Fruit fly (Drosophila melanogaster): ENCODE results near the gene para.

para gene

DNA sequence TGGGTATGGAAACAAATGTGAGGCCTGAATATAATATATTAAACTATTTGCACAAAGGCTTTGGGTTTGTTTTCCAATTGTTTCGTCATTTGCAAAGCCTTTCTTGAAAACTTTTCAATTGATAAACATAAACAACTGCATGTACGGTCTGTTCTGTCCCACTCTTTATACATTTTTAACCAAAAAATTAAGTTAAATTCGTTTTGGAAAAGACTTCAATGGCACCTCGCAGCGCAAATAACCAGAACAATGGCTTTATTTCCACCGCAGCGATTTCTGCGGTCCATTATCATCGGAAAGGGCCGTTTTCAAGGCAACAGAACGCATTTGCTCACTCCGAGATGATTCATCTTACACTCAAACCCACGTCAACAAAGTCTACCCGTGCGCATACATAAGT, 112.0 kb downstream of the para start:
- peak; percentile 30 for TF ChIP-seq svp (GFP tag)
- TF ChIP-seq Eip78C (GFP tag) = peak; percentile 12
- TF ChIP-seq CG4318 (GFP tag; optimal IDR thresholded peaks at IDR 0.05) = no peak
- no peak for TF ChIP-seq achi (GFP tag; optimal IDR thresholded peaks at IDR 0.05)
- TF ChIP-seq CG8119 (GFP tag; IDR thresholded peaks at IDR 0.05) = no peak
- TF ChIP-seq spab (GFP tag; optimal IDR thresholded peaks at IDR 0.05) = no peak
- TF ChIP-seq Sox14 (GFP tag; optimal IDR thresholded peaks at IDR 0.05) = peak; percentile 18

DNA sequence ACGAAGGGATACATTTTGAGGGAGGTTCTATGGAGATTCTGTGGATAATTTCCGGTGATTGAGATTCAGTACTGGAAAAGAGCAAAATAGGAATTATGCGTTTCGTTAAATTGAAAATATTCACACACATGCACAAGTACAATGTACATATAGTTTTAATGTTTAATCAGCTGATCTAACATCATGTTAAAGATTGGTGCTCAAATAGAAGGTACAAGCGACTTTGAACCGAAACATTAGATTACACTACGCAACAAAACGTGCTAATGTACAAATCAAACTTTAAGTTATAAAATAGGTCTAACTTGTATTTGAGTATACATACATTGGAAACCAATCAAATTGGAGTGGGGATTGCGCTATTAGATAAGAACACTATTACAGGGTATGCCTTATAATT, 112.8 kb downstream of the para start:
- TF ChIP-seq CG32006 (GFP tag; optimal IDR thresholded peaks at IDR 0.05) (no peak), ss (GFP tag; optimal IDR thresholded peaks at IDR 0.05) (no peak), fkh (GFP tag; optimal IDR thresholded peaks at IDR 0.05) (peak; percentile 52), CG4318 (GFP tag; optimal IDR thresholded peaks at IDR 0.05) (no peak)

DNA sequence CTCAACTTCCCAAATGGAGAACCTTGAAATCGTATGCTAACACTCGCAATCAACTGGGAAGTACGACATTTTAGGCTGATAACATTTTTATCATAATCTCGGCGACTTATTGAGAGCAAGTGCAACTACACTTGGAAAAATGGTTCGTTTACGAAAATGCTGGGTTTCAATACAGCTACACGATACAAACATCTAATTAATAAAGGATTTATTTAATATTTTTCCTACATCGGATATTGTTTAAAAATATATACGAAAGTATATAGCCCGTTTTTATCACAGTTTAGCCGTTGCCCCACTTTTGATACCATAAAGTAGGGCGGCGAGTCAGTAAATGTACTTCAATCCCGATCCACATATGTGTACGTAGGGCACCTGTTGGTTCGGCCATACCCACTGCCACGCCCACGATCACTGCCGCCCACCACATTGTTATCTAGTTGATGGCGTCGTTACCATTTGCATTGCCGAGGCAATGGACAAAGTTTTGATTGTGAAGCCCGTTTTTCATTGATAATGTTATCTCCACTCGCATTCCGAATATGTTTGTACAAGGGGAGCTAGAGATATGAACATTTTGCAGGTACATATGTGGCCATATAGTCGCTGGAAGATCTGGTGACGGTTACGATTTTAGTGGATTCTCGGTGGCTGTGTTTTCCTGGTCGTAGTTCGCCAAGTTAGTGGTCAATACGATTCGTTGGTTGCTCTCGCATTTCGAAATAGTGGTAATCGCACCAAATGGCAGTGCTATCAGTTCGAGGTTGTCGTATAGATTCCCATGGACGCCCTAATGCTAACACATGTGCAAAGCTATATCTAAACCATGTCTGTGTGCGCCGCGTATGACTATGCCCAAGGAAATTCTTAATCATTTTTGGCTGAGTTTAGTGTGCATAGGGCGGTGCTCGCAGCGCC, 118.2 kb downstream of the para start, which contains the start of gene Traf-like:
Traf-like (plus strand) TSS at position 596 of the 918 bp plus-strand sequence.
- TF ChIP-seq net (GFP tag; optimal IDR thresholded peaks at IDR 0.05) (no peak), svp (GFP tag) (peak; percentile 81), CG11902 (GFP tag; optimal IDR thresholded peaks at IDR 0.05) (no peak), fkh (GFP tag; optimal IDR thresholded peaks at IDR 0.05) (peak; percentile 38), fd85E (GFP tag; optimal IDR thresholded peaks at IDR 0.05) (no peak), CG6854 (GFP tag; optimal IDR thresholded peaks at IDR 0.05) (no peak), Gug (GFP tag; IDR thresholded peaks at IDR 0.05) (no peak), Ets96B (tag; optimal IDR thresholded peaks at IDR 0.05) (no peak), CG34406 (GFP tag; optimal IDR thresholded peaks at IDR 0.05) (no peak), Hr39 (GFP tag; optimal IDR thresholded peaks at IDR 0.05) (no peak), achi (GFP tag; optimal IDR thresholded peaks at IDR 0.05) (no peak), lz (GFP tag; optimal IDR thresholded peaks at IDR 0.05) (peak; percentile 13), CG3032 (tag; optimal IDR thresholded peaks at IDR 0.05) (no peak), CG8632 (GFP tag; optimal IDR thresholded peaks at IDR 0.05) (no peak), CG6163 (GFP tag; IDR thresholded peaks at IDR 0.05) (no peak), Eip75B (GFP tag; optimal IDR thresholded peaks at IDR 0.05) (peak; percentile 50), Sox15 (GFP tag; optimal IDR thresholded peaks at IDR 0.05) (no peak), fd59A (GFP tag; optimal IDR thresholded peaks at IDR 0.05) (no peak), CG6808 (GFP tag; optimal IDR thresholded peaks at IDR 0.05) (no peak), esn (GFP tag; optimal IDR thresholded peaks at IDR 0.05) (peak; percentile 5), Eip78C (GFP tag) (peak; percentile 51), Sox102F (GFP tag; optimal IDR thresholded peaks at IDR 0.05) (no peak), topi (GFP tag; optimal IDR thresholded peaks at IDR 0.05) (peak; percentile 5)

DNA sequence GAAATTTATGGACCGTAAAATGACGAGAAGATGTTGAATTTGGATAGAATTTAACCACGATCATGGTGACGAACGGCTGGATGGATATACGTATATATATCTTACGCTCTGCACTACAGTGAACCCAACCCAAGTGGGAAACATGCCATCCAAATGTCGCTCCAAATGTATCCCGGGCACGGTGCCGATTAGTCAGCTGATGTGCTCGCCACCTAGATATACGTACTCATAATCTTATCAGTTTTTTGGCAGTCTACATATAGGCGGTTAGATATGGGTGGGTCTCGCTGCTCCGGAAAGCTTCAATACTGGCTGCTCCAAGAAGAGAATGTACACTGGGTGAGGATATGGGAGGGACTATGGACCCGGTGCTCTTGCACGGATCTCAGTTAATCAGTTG, 126.8 kb downstream of the para start:
- no peak for TF ChIP-seq OdsH (GFP tag; optimal IDR thresholded peaks at IDR 0.05)
- TF ChIP-seq CG8319 (GFP tag; optimal IDR thresholded peaks at IDR 0.05) = no peak
- peak; percentile 46 for TF ChIP-seq Eip78C (GFP tag)

DNA sequence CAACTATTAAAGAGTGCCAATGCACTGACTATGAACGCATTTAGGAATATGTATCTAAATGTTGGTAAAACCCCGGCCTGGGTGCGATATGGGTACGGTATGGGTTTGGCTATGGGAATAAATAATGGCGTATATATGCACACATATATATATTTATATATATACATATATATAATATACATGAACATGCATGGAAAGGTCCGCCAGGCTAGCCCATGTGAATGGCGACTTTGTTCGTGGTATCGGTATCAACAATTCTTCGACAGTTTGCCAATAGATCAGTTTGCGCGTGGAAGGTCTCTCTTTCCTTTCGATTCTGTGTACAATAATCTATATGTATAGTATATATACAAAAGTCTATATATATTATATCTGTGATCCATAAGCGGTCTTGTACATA, 127.7 kb downstream of the para start, which contains the start of gene CG4301:
CG4301 (plus strand) TSS at position 301 of the 400 bp plus-strand sequence.
- TF ChIP-seq Sox102F (GFP tag; optimal IDR thresholded peaks at IDR 0.05) (no peak), CG7368 (GFP tag; optimal IDR thresholded peaks at IDR 0.05) (no peak), CG8632 (GFP tag; optimal IDR thresholded peaks at IDR 0.05) (no peak), Met (GFP tag; optimal IDR thresholded peaks at IDR 0.05) (no peak), CG9139 (GFP tag; optimal IDR thresholded peaks at IDR 0.05) (no peak), Eip93F (GFP tag; optimal IDR thresholded peaks at IDR 0.05) (no peak), acj6 (GFP tag; optimal IDR thresholded peaks at IDR 0.05) (no peak)
